Worm (Caenorhabditis elegans) whole organism, late embryonic: Measurements from ENCODE around the gene Y37D8A.6.

Experiments used
- C08G9.2 ChIP-seq: sonication (generic microtip); optimal IDR thresholded peaks from 2 replicates; lab custom pipeline; 2016; ENCODE audit warnings: mild to moderate bottlenecking, missing genetic modification characterization, moderate library complexity, missing compliant biosample characterization
- K09A11.1 ChIP-seq: sonication (generic microtip); optimal IDR thresholded peaks from 2 replicates; lab custom pipeline; 2017; ENCODE audit warnings: antibody characterized with exemption, mild to moderate bottlenecking, missing genetic modification characterization, missing compliant biosample characterization; ENCODE audit not compliant: insufficient read depth
- ama-1 ChIP-seq: fragments of 150-350 bp; optimal IDR thresholded peaks from 2 replicates; lab custom pipeline; 2014
- ceh-22 ChIP-seq: sonication (generic microtip); optimal IDR thresholded peaks from 2 replicates; lab custom pipeline; 2017; ENCODE audit warnings: missing biosample characterization, missing genetic modification characterization
- elt-2 ChIP-seq: sonication (generic microtip); optimal IDR thresholded peaks from 2 replicates; lab custom pipeline; 2016; ENCODE audit warnings: missing genetic modification reagents, missing genetic modification characterization, missing compliant biosample characterization
- eyg-1 ChIP-seq: sonication (generic microtip); optimal IDR thresholded peaks from 2 replicates; lab custom pipeline; 2016; ENCODE audit warnings: missing genotype, missing genetic modification characterization, missing compliant biosample characterization
- hlh-6 ChIP-seq: sonication (generic microtip); optimal IDR thresholded peaks from 2 replicates; lab custom pipeline; 2016; ENCODE audit warnings: missing genotype, missing genetic modification characterization, missing compliant biosample characterization
- lin-11 ChIP-seq: fragments of 200-800 bp; sonication (Bioruptor generic); optimal IDR thresholded peaks from 2 replicates; lab custom pipeline; 2018; ENCODE audit warnings: mild to moderate bottlenecking, missing genetic modification characterization, missing compliant biosample characterization
- nfya-1 ChIP-seq: sonication (generic microtip); optimal IDR thresholded peaks from 2 replicates; lab custom pipeline; 2017; ENCODE audit warnings: missing genetic modification characterization, mild to moderate bottlenecking, missing compliant biosample characterization, antibody characterized with exemption, moderate library complexity
- npax-4 ChIP-seq: sonication (generic microtip); optimal IDR thresholded peaks from 2 replicates; lab custom pipeline; 2016; ENCODE audit warnings: missing genetic modification characterization, missing compliant biosample characterization
- pha-4 ChIP-seq: fragments of 150-350 bp; optimal IDR thresholded peaks from 2 replicates; lab custom pipeline; 2018; ENCODE audit warnings: missing biosample characterization, missing genetic modification reagents, missing genetic modification characterization
- unc-55 ChIP-seq: sonication (generic microtip); optimal IDR thresholded peaks from 2 replicates; lab custom pipeline; 2017; ENCODE audit warnings: missing biosample characterization, missing genetic modification reagents, missing genetic modification characterization

- TF ChIP-seq lin-11 (tag; lab: Kevin White, UChicago) (no peak), ceh-22 (tag; lab: Kevin White, UChicago) (no peak), eyg-1 (tag; lab: Kevin White, UChicago) (no peak), nfya-1 (no peak), hlh-6 (tag; lab: Kevin White, UChicago) (no peak), ama-1 (lab: Kevin White, UChicago) (no peak), npax-4 (no peak), K09A11.1 (tag; lab: Kevin White, UChicago) (no peak), C08G9.2 (tag; lab: Kevin White, UChicago) (no peak), unc-55 (GFP tag; lab: Kevin White, UChicago) (no peak), pha-4 (tag; lab: Kevin White, UChicago) (no peak), elt-2 (tag; lab: Kevin White, UChicago) (no peak)
Measured at ce11 chrIII:12847623-12848022, 22.5 kb downstream of the Y37D8A.6 start.
